Worm (Caenorhabditis elegans) whole organism, L4 larva: ENCODE measurements around the gene ZK938.10.
A peak's percentile ranks its signal among the peaks of the same experiment; 100 is the strongest.

Source experiments
- F37D6.2 ChIP-seq: sonication (generic microtip); optimal IDR thresholded peaks from 2 replicates; lab custom pipeline; 2016; ENCODE audit warnings: mild to moderate bottlenecking, missing genetic modification characterization, missing compliant biosample characterization
- F44E2.7 ChIP-seq: fragments of 200-800 bp; sonication (Bioruptor generic); IDR thresholded peaks from 2 replicates; pipeline ENCODE4 v2.1.2; 2022; ENCODE audit warnings: missing genetic modification characterization, missing compliant biosample characterization
- F49E8.2 ChIP-seq: sonication (generic microtip); optimal IDR thresholded peaks from 2 replicates; lab custom pipeline; 2016; ENCODE audit warnings: missing compliant biosample characterization, mild to moderate bottlenecking, missing genetic modification characterization, borderline replicate concordance
- T20F7.1 ChIP-seq: fragments of 200-800 bp; sonication (Bioruptor generic); optimal IDR thresholded peaks from 2 replicates; lab custom pipeline; 2018; ENCODE audit warnings: mild to moderate bottlenecking, missing genetic modification characterization, missing compliant biosample characterization
- T26A8.4 ChIP-seq: fragments of 200-800 bp; sonication (Bioruptor generic); IDR thresholded peaks from 2 replicates; pipeline ENCODE4 v1.3.6; 2022; ENCODE audit warnings: missing genetic modification characterization, missing compliant biosample characterization
- Y105C5A.15 ChIP-seq: fragments of 200-800 bp; sonication (Bioruptor generic); IDR thresholded peaks from 2 replicates; pipeline ENCODE4 v1.3.6; 2022; ENCODE audit warnings: missing genetic modification characterization, missing compliant biosample characterization
- Y48G9A.11 ChIP-seq: fragments of 200-800 bp; sonication (Bioruptor generic); IDR thresholded peaks from 2 replicates; pipeline ENCODE4 v1.3.6; 2022; ENCODE audit warnings: missing genetic modification reagents, missing genetic modification characterization, missing compliant biosample characterization
- Y5F2A.4 ChIP-seq: fragments of 200-800 bp; sonication (Bioruptor generic); optimal IDR thresholded peaks from 2 replicates; lab custom pipeline; 2018; ENCODE audit warnings: mild to moderate bottlenecking, missing genetic modification characterization, missing compliant biosample characterization
- aha-1 ChIP-seq: fragments of 150-350 bp; peaks from one replicate; lab custom pipeline; 2014; ENCODE audit warnings: missing biosample characterization, missing genetic modification characterization
- aly-2 ChIP-seq: sonication (generic microtip); optimal IDR thresholded peaks from 2 replicates; lab custom pipeline; 2018; ENCODE audit warnings: missing biosample characterization, missing genetic modification characterization
- ceh-28 ChIP-seq: fragments of 150-350 bp; optimal IDR thresholded peaks from 2 replicates; lab custom pipeline; 2014; ENCODE audit warnings: missing biosample characterization, missing genetic modification reagents, missing genetic modification characterization
- ceh-32 ChIP-seq: sonication (generic microtip); optimal IDR thresholded peaks from 2 replicates; lab custom pipeline; 2016; ENCODE audit warnings: mild to moderate bottlenecking, missing genetic modification characterization, missing compliant biosample characterization; ENCODE audit not compliant: poor library complexity
- ceh-62 ChIP-seq: sonication (generic microtip); optimal IDR thresholded peaks from 2 replicates; lab custom pipeline; 2017; ENCODE audit warnings: missing biosample characterization, missing genetic modification characterization
- cey-2 ChIP-seq: sonication (generic microtip); optimal IDR thresholded peaks from 3 replicates; lab custom pipeline; 2017; ENCODE audit warnings: missing genetic modification characterization, mild to moderate bottlenecking, missing compliant biosample characterization, antibody characterized with exemption, borderline replicate concordance; ENCODE audit not compliant: insufficient read depth
- daf-16 ChIP-seq, 3 experiments: sonication (generic microtip); optimal IDR thresholded peaks; 2 replicates each; lab custom pipeline; 2016 to 2017; ENCODE audit warnings: missing genetic modification characterization in 3 of 3, missing genetic modification reagents in 3 of 3, mild to moderate bottlenecking in 2 of 3, missing compliant biosample characterization in 2 of 3, missing biosample characterization in 1 of 3, moderate library complexity in 1 of 3
- dmd-6 ChIP-seq: fragments of 200-800 bp; sonication (Bioruptor generic); IDR thresholded peaks from 2 replicates; pipeline ENCODE4 v1.3.6; 2022; ENCODE audit warnings: missing genetic modification reagents, missing genetic modification characterization, missing compliant biosample characterization
- dpl-1 ChIP-seq: fragments of 150-350 bp; optimal IDR thresholded peaks from 2 replicates; lab custom pipeline; 2014; ENCODE audit warnings: missing biosample characterization, missing genetic modification reagents, missing genetic modification characterization
- duxl-1 ChIP-seq: sonication (generic microtip); optimal IDR thresholded peaks from 2 replicates; lab custom pipeline; 2016; ENCODE audit warnings: mild to moderate bottlenecking, missing genetic modification characterization, moderate library complexity, missing compliant biosample characterization; ENCODE audit not compliant: poor library complexity
- dve-1 ChIP-seq: sonication (generic microtip); optimal IDR thresholded peaks from 2 replicates; lab custom pipeline; 2017; ENCODE audit warnings: antibody characterized with exemption, mild to moderate bottlenecking, missing genetic modification characterization, missing compliant biosample characterization; ENCODE audit not compliant: insufficient read depth
- fos-1 ChIP-seq: fragments of 150-350 bp; optimal IDR thresholded peaks from 2 replicates; lab custom pipeline; 2014; ENCODE audit warnings: missing biosample characterization, missing genetic modification characterization
- hif-1 ChIP-seq, 2 experiments: sonication (generic microtip); optimal IDR thresholded peaks; 2 replicates each; lab custom pipeline; 2016 to 2017; ENCODE audit warnings: missing compliant biosample characterization in 2 of 2, missing genetic modification characterization in 2 of 2, missing genetic modification reagents in 2 of 2, missing genotype in 2 of 2, mild to moderate bottlenecking in 1 of 2
- lsy-2 ChIP-seq, 2 experiments: fragments of 150-350 bp in 1 of 2; sonication (generic microtip) in 1 of 2; optimal IDR thresholded peaks; 2 replicates each; lab custom pipeline; 2014 to 2017; ENCODE audit warnings: missing biosample characterization in 2 of 2, missing genetic modification characterization in 2 of 2
- mdl-1 ChIP-seq, 2 experiments: fragments of 150-350 bp in 1 of 2; sonication (generic microtip) in 1 of 2; optimal IDR thresholded peaks; 2 replicates each; lab custom pipeline; 2014 to 2017; ENCODE audit warnings: missing biosample characterization in 2 of 2, missing genetic modification characterization in 2 of 2
- mes-2 ChIP-seq: sonication (generic microtip); optimal IDR thresholded peaks from 2 replicates; lab custom pipeline; 2016; ENCODE audit warnings: missing genotype, mild to moderate bottlenecking, missing genetic modification characterization, missing compliant biosample characterization; ENCODE audit not compliant: poor library complexity, severe bottlenecking
- mxl-2 ChIP-seq: fragments of 200-800 bp; sonication (Bioruptor generic); conservative IDR thresholded peaks from 2 replicates; pipeline ENCODE4 v1.3.6; 2022; ENCODE audit warnings: missing genetic modification reagents, missing genetic modification characterization, missing compliant biosample characterization
- nhr-11 ChIP-seq: fragments of 150-350 bp; optimal IDR thresholded peaks from 2 replicates; lab custom pipeline; 2014; ENCODE audit warnings: missing biosample characterization, missing genetic modification characterization
- nhr-42 ChIP-seq: fragments of 200-800 bp; sonication (Bioruptor generic); IDR thresholded peaks from 2 replicates; pipeline ENCODE4 v1.3.6; 2022; ENCODE audit warnings: missing genetic modification characterization, missing compliant biosample characterization
- nhr-48 ChIP-seq: sonication (generic microtip); optimal IDR thresholded peaks from 2 replicates; lab custom pipeline; 2016; ENCODE audit warnings: mild to moderate bottlenecking, missing genetic modification characterization, missing compliant biosample characterization
- nhr-6 ChIP-seq: fragments of 150-350 bp; optimal IDR thresholded peaks from 2 replicates; lab custom pipeline; 2014; ENCODE audit warnings: missing biosample characterization, missing genetic modification characterization
- php-3 ChIP-seq: fragments of 200-800 bp; sonication (Bioruptor generic); IDR thresholded peaks from 2 replicates; pipeline ENCODE4 v1.3.6; 2022; ENCODE audit warnings: missing genetic modification reagents, missing genetic modification characterization, missing compliant biosample characterization
- pqm-1 ChIP-seq: sonication (generic microtip); optimal IDR thresholded peaks from 2 replicates; lab custom pipeline; 2017; ENCODE audit warnings: missing biosample characterization, missing genetic modification characterization
- rbr-2 ChIP-seq: sonication (generic microtip); optimal IDR thresholded peaks from 2 replicates; lab custom pipeline; 2016; ENCODE audit warnings: missing genotype, missing genetic modification characterization, missing compliant biosample characterization
- saeg-2 ChIP-seq: fragments of 200-800 bp; sonication (Bioruptor generic); IDR thresholded peaks from 2 replicates; pipeline ENCODE4 v1.3.6; 2022; ENCODE audit warnings: missing genetic modification reagents, missing genetic modification characterization, missing compliant biosample characterization
- set-16 ChIP-seq: fragments of 200-800 bp; sonication (Bioruptor generic); IDR thresholded peaks from 2 replicates; pipeline ENCODE4 v1.3.6; 2022; ENCODE audit warnings: missing genetic modification reagents, missing genetic modification characterization, missing compliant biosample characterization
- spr-3 ChIP-seq: fragments of 200-800 bp; sonication (Bioruptor generic); optimal IDR thresholded peaks from 2 replicates; lab custom pipeline; 2018; ENCODE audit warnings: mild to moderate bottlenecking, missing genetic modification characterization, missing compliant biosample characterization
- tra-1 ChIP-seq: fragments of 200-800 bp; sonication (Bioruptor generic); IDR thresholded peaks from 2 replicates; pipeline ENCODE4 v1.3.6; 2022; ENCODE audit warnings: missing genetic modification reagents, missing genetic modification characterization, missing compliant biosample characterization
- zag-1 ChIP-seq: fragments of 150-350 bp; optimal IDR thresholded peaks from 2 replicates; lab custom pipeline; 2014; ENCODE audit warnings: missing biosample characterization, missing genetic modification characterization
- ztf-11 ChIP-seq: fragments of 150-350 bp; optimal IDR thresholded peaks from 2 replicates; lab custom pipeline; 2014; ENCODE audit warnings: missing biosample characterization, missing genetic modification characterization

The ZK938.10 gene

ce11 chrII:9850945-9851344, at the start of gene ZK938.10:
Gene ZK938.10, minus strand, starts transcription at chrII:9851045.
- TF ChIP-seq mes-2 (tag; lab: Kevin White, UChicago) (no peak), aly-2 (tag; lab: Kevin White, UChicago) (no peak), nhr-48 (no peak)

- no peak for TF ChIP-seq saeg-2 (GFP tag; lab: Robert Waterston, UW)
- TF ChIP-seq nhr-42: no peak
- no peak for TF ChIP-seq F44E2.7 (GFP tag; lab: Robert Waterston, UW)
- no peak for TF ChIP-seq dpl-1 (GFP tag; lab: Kevin White, UChicago)
- TF ChIP-seq F37D6.2 (tag; lab: Kevin White, UChicago): no peak
- TF ChIP-seq duxl-1 (tag; lab: Kevin White, UChicago): no peak
- TF ChIP-seq ztf-11 (tag; lab: Kevin White, UChicago): no peak
- TF ChIP-seq mxl-2: no peak
- no peak for TF ChIP-seq set-16
These were observed 49.4 kb upstream of the ZK938.10 start, which contains the start of gene unc-4 for ce11 chrII:9900276-9900675. Gene unc-4, minus strand, starts transcription at chrII:9900376.

- TF ChIP-seq aha-1 (tag; lab: Kevin White, UChicago) (peak; percentile 91), cey-2 (tag; lab: Kevin White, UChicago) (no peak)
- TF ChIP-seq, all 104 proteins: peak for 1
These were observed 47.9 kb upstream of the ZK938.10 start for ce11 chrII:9898744-9899143.

ce11 chrII:9895173-9895572, 44.3 kb upstream of the ZK938.10 start:
- no peak for TF ChIP-seq spr-3 (GFP tag; lab: Kevin White, UChicago)
- no peak for TF ChIP-seq Y105C5A.15 (GFP tag; lab: Robert Waterston, UW)
- no peak for TF ChIP-seq zag-1 (tag; lab: Kevin White, UChicago)
- no peak for TF ChIP-seq daf-16 (GFP tag; optimal IDR thresholded peaks at IDR 0.05; lab: Kevin White, UChicago)
- peak; percentile 65 for TF ChIP-seq daf-16 (tag; optimal IDR thresholded peaks at IDR 0.05; lab: Kevin White, UChicago)
- no peak for TF ChIP-seq hif-1 (tag; optimal IDR thresholded peaks at IDR 0.05; lab: Kevin White, UChicago)
- TF ChIP-seq php-3 (GFP tag; lab: Robert Waterston, UW): peak; percentile 95
- TF ChIP-seq T26A8.4 (GFP tag; lab: Robert Waterston, UW): no peak
- TF ChIP-seq F37D6.2 (tag; lab: Kevin White, UChicago): no peak
- TF ChIP-seq Y48G9A.11 (GFP tag; lab: Robert Waterston, UW): no peak
- TF ChIP-seq F49E8.2: no peak
- TF ChIP-seq dve-1 (tag; lab: Kevin White, UChicago): peak; percentile 53
- no peak for TF ChIP-seq nhr-6
- no peak for TF ChIP-seq ceh-62 (tag; lab: Kevin White, UChicago)
- TF ChIP-seq fos-1 (tag; lab: Kevin White, UChicago): no peak
- TF ChIP-seq nhr-11 (tag; lab: Kevin White, UChicago): no peak
- TF ChIP-seq T20F7.1 (GFP tag; lab: Kevin White, UChicago): no peak
- TF ChIP-seq duxl-1 (tag; lab: Kevin White, UChicago): no peak
- TF ChIP-seq Y5F2A.4: no peak
- TF ChIP-seq lsy-2 (tag; optimal IDR thresholded peaks at IDR 0.05; lab: Kevin White, UChicago): no peak
- TF ChIP-seq ceh-28 (tag; lab: Kevin White, UChicago): no peak
- TF ChIP-seq mdl-1 (tag; optimal IDR thresholded peaks at IDR 0.05; lab: Kevin White, UChicago): no peak
- no peak for TF ChIP-seq tra-1 (GFP tag; lab: Robert Waterston, UW)
- TF ChIP-seq dmd-6 (GFP tag; lab: Robert Waterston, UW): peak; percentile 47
- no peak for TF ChIP-seq rbr-2 (tag; lab: Kevin White, UChicago)
- TF ChIP-seq ceh-32 (tag; lab: Kevin White, UChicago): no peak
- peak; percentile 13 for TF ChIP-seq pqm-1
